Worm (Caenorhabditis elegans): Measurements from ENCODE around the gene T28C6.3.

Gene T28C6.3

ce11 chrIV:8822598-8822997, 2.5 kb downstream of the T28C6.3 start (continued):
- peak; percentile 41 for TF ChIP-seq sma-3 (GFP tag; optimal IDR thresholded peaks at IDR 0.05)
- no peak for TF ChIP-seq nhr-11 (tag; optimal IDR thresholded peaks at IDR 0.05)
- TF ChIP-seq gmeb-1 (tag; optimal IDR thresholded peaks at IDR 0.05) = no peak
- TF ChIP-seq ztf-11 (tag; optimal IDR thresholded peaks at IDR 0.05) = no peak
- no peak for TF ChIP-seq alr-1 (tag; optimal IDR thresholded peaks at IDR 0.05)

- TF ChIP-seq crh-2 (tag; optimal IDR thresholded peaks at IDR 0.05) (peak; percentile 13), ceh-16 (tag; optimal IDR thresholded peaks at IDR 0.05) (peak; percentile 11), blmp-1 (tag; optimal IDR thresholded peaks at IDR 0.05; ENCODE audit: insufficient read depth) (peak; percentile 11), ZK546.5 (tag; optimal IDR thresholded peaks at IDR 0.05) (no peak), sma-3 (GFP tag; optimal IDR thresholded peaks at IDR 0.05) (peak; percentile 54), R02D3.7 (tag; optimal IDR thresholded peaks at IDR 0.05) (no peak), nhr-23 (tag; optimal IDR thresholded peaks at IDR 0.05) (no peak), C34F6.9 (tag; optimal IDR thresholded peaks at IDR 0.05) (peak; percentile 12), egl-27 (tag; optimal IDR thresholded peaks at IDR 0.05) (peak; percentile 56), nhr-25 (tag; optimal IDR thresholded peaks at IDR 0.05) (peak; percentile 78), gmeb-1 (tag; optimal IDR thresholded peaks at IDR 0.05) (peak; percentile 13), sem-4 (tag; optimal IDR thresholded peaks at IDR 0.05) (peak; percentile 39), nhr-129 (tag; optimal IDR thresholded peaks at IDR 0.05) (peak; percentile 2), fos-1 (tag; optimal IDR thresholded peaks at IDR 0.05) (peak; percentile 4), lsy-2 (tag; optimal IDR thresholded peaks at IDR 0.05) (peak in 1 of 2 experiments; percentile 3), F13H6.1 (tag; optimal IDR thresholded peaks at IDR 0.05) (no peak), sma-9 (GFP tag; optimal IDR thresholded peaks at IDR 0.05) (peak; percentile 49), sma-9 (tag; optimal IDR thresholded peaks at IDR 0.05) (no peak)
Measured at ce11 chrIV:8824145-8824833, 4.1 kb downstream of the T28C6.3 start, which contains the start of the genes col-117 and col-3. TSS of gene col-117 (minus strand) at chrIV:8824195. TSS of gene col-3 (plus strand) at chrIV:8824783.

ce11 chrIV:8825997-8826605, 6.0 kb downstream of the T28C6.3 start:
- TF ChIP-seq lin-13 (GFP tag; optimal IDR thresholded peaks at IDR 0.05) (peak; percentile 58), aly-2 (tag; optimal IDR thresholded peaks at IDR 0.05) (peak; percentile 3), F13H6.1 (tag; optimal IDR thresholded peaks at IDR 0.05) (no peak), elt-1 (tag; optimal IDR thresholded peaks at IDR 0.05) (no peak), sma-3 (GFP tag; optimal IDR thresholded peaks at IDR 0.05) (peak; percentile 38), nhr-21 (tag; optimal IDR thresholded peaks at IDR 0.05) (peak; percentile 30), nhr-25 (tag; optimal IDR thresholded peaks at IDR 0.05) (peak; percentile 38), nhr-77 (tag; optimal IDR thresholded peaks at IDR 0.05) (no peak), nhr-23 (tag; optimal IDR thresholded peaks at IDR 0.05) (no peak)

ce11 chrIV:8826606-8827000, 6.5 kb downstream of the T28C6.3 start:
- TF ChIP-seq lsy-2 (tag; optimal IDR thresholded peaks at IDR 0.05) (peak in 1 of 2 experiments; percentile 61), unc-55 (GFP tag; optimal IDR thresholded peaks at IDR 0.05) (peak; percentile 40), sem-4 (tag; optimal IDR thresholded peaks at IDR 0.05) (peak; percentile 21), fos-1 (tag; optimal IDR thresholded peaks at IDR 0.05) (peak; percentile 48), nhr-129 (tag; optimal IDR thresholded peaks at IDR 0.05) (peak; percentile 24), sma-9 (GFP tag; optimal IDR thresholded peaks at IDR 0.05) (peak; percentile 23), sma-9 (tag; optimal IDR thresholded peaks at IDR 0.05) (no peak), blmp-1 (tag; optimal IDR thresholded peaks at IDR 0.05; ENCODE audit: insufficient read depth) (peak; percentile 57), ztf-1 (GFP tag; conservative IDR thresholded peaks at IDR 0.05) (no peak), mbf-1 (tag; optimal IDR thresholded peaks at IDR 0.05) (no peak), nhr-25 (tag; optimal IDR thresholded peaks at IDR 0.05) (peak; percentile 10), unc-39 (tag; optimal IDR thresholded peaks at IDR 0.05) (no peak), nhr-23 (tag; optimal IDR thresholded peaks at IDR 0.05) (no peak), ceh-16 (tag; optimal IDR thresholded peaks at IDR 0.05) (peak; percentile 1)

ce11 chrIV:8827500-8827899, 7.4 kb downstream of the T28C6.3 start, which contains the start of gene T28C6.7:
TSS of gene T28C6.7 (plus strand) at chrIV:8827800.
- TF ChIP-seq mbf-1 (tag; optimal IDR thresholded peaks at IDR 0.05) (no peak), nhr-237 (tag; optimal IDR thresholded peaks at IDR 0.05) (no peak)

All from whole organism, L2 larva.